Worm (Caenorhabditis elegans) whole organism, L2 larva: ENCODE measurements around the gene fbxa-10.

Experiments
- alr-1 ChIP-seq: fragments of 150-350 bp; optimal IDR thresholded peaks from 2 replicates; lab custom pipeline; 2014; ENCODE audit warnings: missing biosample characterization, missing genetic modification characterization
- ceh-82 ChIP-seq: fragments of 150-350 bp; optimal IDR thresholded peaks from 2 replicates; lab custom pipeline; 2014; ENCODE audit warnings: missing biosample characterization, missing genetic modification characterization
- elt-3 ChIP-seq: sonication (generic microtip); optimal IDR thresholded peaks from 2 replicates; lab custom pipeline; 2017; ENCODE audit warnings: missing biosample characterization, missing genetic modification characterization
- lin-11 ChIP-seq: fragments of 150-350 bp; sonication (generic microtip); optimal IDR thresholded peaks from 2 replicates; lab custom pipeline; 2014; ENCODE audit warnings: missing biosample characterization, missing genetic modification characterization, inconsistent platforms, mixed read lengths
- lin-39 ChIP-seq: fragments of 150-350 bp; optimal IDR thresholded peaks from 2 replicates; lab custom pipeline; 2014; ENCODE audit warnings: missing biosample characterization, missing genetic modification reagents, missing genetic modification characterization
- lsy-2 ChIP-seq, 2 experiments: fragments of 150-350 bp in 1 of 2; sonication (generic microtip) in 1 of 2; optimal IDR thresholded peaks; 2 replicates each; lab custom pipeline; 2014 to 2017; ENCODE audit warnings: missing biosample characterization in 2 of 2, missing genetic modification characterization in 2 of 2
- nhr-11 ChIP-seq: fragments of 150-350 bp; optimal IDR thresholded peaks from 2 replicates; lab custom pipeline; 2014; ENCODE audit warnings: missing biosample characterization, missing genetic modification characterization
- nhr-12 ChIP-seq: fragments of 150-350 bp; optimal IDR thresholded peaks from 2 replicates; lab custom pipeline; 2014; ENCODE audit warnings: missing biosample characterization, missing genetic modification characterization
- nhr-23 ChIP-seq: fragments of 150-350 bp; optimal IDR thresholded peaks from 2 replicates; lab custom pipeline; 2014; ENCODE audit warnings: missing biosample characterization, missing genetic modification reagents, missing genetic modification characterization
- nhr-237 ChIP-seq: fragments of 150-350 bp; optimal IDR thresholded peaks from 2 replicates; lab custom pipeline; 2014; ENCODE audit warnings: missing biosample characterization, missing genetic modification characterization
- skn-1 ChIP-seq: sonication (generic microtip); optimal IDR thresholded peaks from 2 replicates; lab custom pipeline; 2017; ENCODE audit warnings: missing biosample characterization, missing genetic modification characterization
- snpc-4 ChIP-seq: fragments of 150-350 bp; optimal IDR thresholded peaks from 2 replicates; lab custom pipeline; 2014; ENCODE audit warnings: missing biosample characterization, missing genetic modification characterization
- unc-62 ChIP-seq: fragments of 150-350 bp; optimal IDR thresholded peaks from 2 replicates; lab custom pipeline; 2014; ENCODE audit warnings: missing biosample characterization, missing genetic modification reagents, missing genetic modification characterization
- ztf-1 ChIP-seq: fragments of 200-800 bp; sonication (Bioruptor generic); conservative IDR thresholded peaks from 2 replicates; pipeline ENCODE4 v1.3.6; 2022; ENCODE audit warnings: missing genetic modification characterization, missing compliant biosample characterization

- no peak for TF ChIP-seq snpc-4 (tag; lab: Kevin White, UChicago)
- no peak for TF ChIP-seq nhr-11 (tag; lab: Kevin White, UChicago)
- TF ChIP-seq nhr-23 = no peak
- no peak for TF ChIP-seq lin-39 (tag; lab: Kevin White, UChicago)
- no peak for TF ChIP-seq lin-11 (tag; lab: Kevin White, UChicago)
- TF ChIP-seq ceh-82 (tag; lab: Kevin White, UChicago) = no peak
- TF ChIP-seq skn-1 = no peak
- TF ChIP-seq lsy-2 (tag; optimal IDR thresholded peaks at IDR 0.05; lab: Kevin White, UChicago) = peak in 1 of 2 experiments; percentile 4
- no peak for TF ChIP-seq alr-1 (tag; lab: Kevin White, UChicago)
- TF ChIP-seq elt-3 = no peak
- TF ChIP-seq unc-62 (GFP tag; lab: Kevin White, UChicago) = no peak
- no peak for TF ChIP-seq ztf-1 (GFP tag; lab: Robert Waterston, UW)
- TF ChIP-seq nhr-12 = no peak
- no peak for TF ChIP-seq nhr-237
Observed at ce11 chrIII:981960-982359, 29.8 kb downstream of the fbxa-10 start.
